Fruit fly (Drosophila melanogaster): ENCODE results near the gene Vps45.

The Vps45 gene

dm6 chr3R:9532437-9533180, 31.1 kb upstream of the Vps45 start, which contains the start of gene by (continued):
- TF ChIP-seq sob (GFP tag; IDR thresholded peaks at IDR 0.05) (no peak), crp (GFP tag; optimal IDR thresholded peaks at IDR 0.05) (no peak), Nf-YA (GFP tag; IDR thresholded peaks at IDR 0.05) (no peak), CG4617 (GFP tag; optimal IDR thresholded peaks at IDR 0.05; ENCODE audit: borderline replicate concordance) (no peak), pum (GFP tag; optimal IDR thresholded peaks at IDR 0.05) (no peak), chif (GFP tag; optimal IDR thresholded peaks at IDR 0.05) (no peak), mirr (GFP tag; optimal IDR thresholded peaks at IDR 0.05) (peak; percentile 16), zf30C (GFP tag; optimal IDR thresholded peaks at IDR 0.05) (no peak), CG5245 (GFP tag; optimal IDR thresholded peaks at IDR 0.05) (no peak), MESR4 (GFP tag; optimal IDR thresholded peaks at IDR 0.05) (no peak), Awh (GFP tag; IDR thresholded peaks at IDR 0.05) (no peak), Chrac-16 (GFP tag; optimal IDR thresholded peaks at IDR 0.05) (no peak), CG11398 (GFP tag; optimal IDR thresholded peaks at IDR 0.05) (no peak), CG3995 (GFP tag; optimal IDR thresholded peaks at IDR 0.05) (no peak), pita (GFP tag; optimal IDR thresholded peaks at IDR 0.05) (no peak), sug (tag; optimal IDR thresholded peaks at IDR 0.05) (peak; percentile 52), abd-A (tag; optimal IDR thresholded peaks at IDR 0.05) (peak; percentile 41), cg (GFP tag; optimal IDR thresholded peaks at IDR 0.05) (peak; percentile 47), CG42726 (GFP tag; IDR thresholded peaks at IDR 0.05; ENCODE audit: partially characterized antibody) (0 out of 2 replicates have a peak, but pooled peaks have one; percentile 26), so (GFP tag; IDR thresholded peaks at IDR 0.05) (no peak), Adf1 (GFP tag; IDR thresholded peaks at IDR 0.05) (peak; percentile 38; the same call in 1 of the 2 replicates), sd (tag; optimal IDR thresholded peaks at IDR 0.05) (peak; percentile 83), ash1 (GFP tag; optimal IDR thresholded peaks at IDR 0.05) (no peak), odd (GFP tag; optimal IDR thresholded peaks at IDR 0.05) (no peak), CG13287 (GFP tag; IDR thresholded peaks at IDR 0.05; ENCODE audit: partially characterized antibody) (peak; percentile 34; the same call in 1 of the 2 replicates), Neu2 (GFP tag; optimal IDR thresholded peaks at IDR 0.05; ENCODE audit: borderline replicate concordance) (no peak), Bgb (GFP tag; IDR thresholded peaks at IDR 0.05; ENCODE audit: partially characterized antibody) (peak; percentile 25; the same call in 1 of the 2 replicates), fd102C (GFP tag; optimal IDR thresholded peaks at IDR 0.05) (no peak), sisA (GFP tag; IDR thresholded peaks at IDR 0.05) (no peak), Xrp1 (GFP tag; IDR thresholded peaks at IDR 0.05) (no peak), run (tag; optimal IDR thresholded peaks at IDR 0.05) (no peak), Doc3 (GFP tag; IDR thresholded peaks at IDR 0.05; ENCODE audit: partially characterized antibody) (no peak), Max (GFP tag; optimal IDR thresholded peaks at IDR 0.05) (no peak), unpg (GFP tag; optimal IDR thresholded peaks at IDR 0.05) (no peak), CG7786 (GFP tag; optimal IDR thresholded peaks at IDR 0.05) (no peak), CG11695 (GFP tag; IDR thresholded peaks at IDR 0.05) (no peak), wor (GFP tag; IDR thresholded peaks at IDR 0.05) (no peak), C15 (GFP tag; IDR thresholded peaks at IDR 0.05) (no peak), pan (optimal IDR thresholded peaks at IDR 0.05) (no peak), pan (GFP tag; optimal IDR thresholded peaks at IDR 0.05 in 1 of 2, IDR thresholded peaks at IDR 0.05 in 1 of 2) (no peak), kay (GFP tag; optimal IDR thresholded peaks at IDR 0.05) (no peak), her (GFP tag; optimal IDR thresholded peaks at IDR 0.05) (no peak), CHES-1-like (GFP tag; optimal IDR thresholded peaks at IDR 0.05) (no peak), Atf6 (GFP tag; IDR thresholded peaks at IDR 0.05) (no peak), kni (GFP tag; optimal IDR thresholded peaks at IDR 0.05) (no peak), CG4854 (GFP tag; optimal IDR thresholded peaks at IDR 0.05) (no peak), az2 (GFP tag; optimal IDR thresholded peaks at IDR 0.05) (no peak), CG10979 (tag; optimal IDR thresholded peaks at IDR 0.05) (no peak), CG14860 (GFP tag; IDR thresholded peaks at IDR 0.05; ENCODE audit: partially characterized antibody) (no peak), HmgZ (tag; optimal IDR thresholded peaks at IDR 0.05) (no peak)

Data from whole organism, embryonic.